Worm (Caenorhabditis elegans): Measurements from ENCODE around the gene wdr-5.2.

The wdr-5.2 gene

DNA sequence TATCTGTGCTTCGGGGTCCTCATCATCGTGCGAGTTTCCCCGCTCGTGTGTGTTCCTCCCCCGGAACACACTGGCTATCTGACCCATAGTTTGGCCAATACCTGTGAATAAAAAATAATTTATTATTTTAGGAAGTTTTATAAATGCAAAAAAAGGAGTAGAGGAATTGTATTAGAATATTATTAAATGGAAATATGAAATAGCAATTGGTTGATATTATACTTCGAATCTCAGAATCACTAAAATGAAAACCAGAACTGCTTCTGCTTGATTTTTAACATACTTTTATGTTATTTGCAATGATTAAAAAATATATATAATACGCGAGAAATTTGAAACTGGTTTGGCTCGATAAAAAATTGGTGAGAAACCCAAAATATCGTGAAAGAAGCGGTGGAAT, 38.3 kb upstream of the wdr-5.2 start, which contains the start of gene mgrn-1:
Gene mgrn-1, minus strand, starts transcription at position 101 of the 400 bp plus-strand sequence.
- no peak for TF ChIP-seq attf-5 (GFP tag; optimal IDR thresholded peaks at IDR 0.05)
- no peak for TF ChIP-seq dpl-1 (GFP tag; optimal IDR thresholded peaks at IDR 0.05)
- TF ChIP-seq zim-3 (tag; optimal IDR thresholded peaks at IDR 0.05): no peak
- TF ChIP-seq nhr-179 (tag; optimal IDR thresholded peaks at IDR 0.05): no peak
- TF ChIP-seq rcor-1 (GFP tag; IDR thresholded peaks at IDR 0.05): no peak
- TF ChIP-seq unc-62 (GFP tag; optimal IDR thresholded peaks at IDR 0.05): no peak
- TF ChIP-seq B0261.1 (tag; optimal IDR thresholded peaks at IDR 0.05): no peak
- no peak for TF ChIP-seq Y95B8A.8 (GFP tag; IDR thresholded peaks at IDR 0.05)
- no peak for TF ChIP-seq efl-1 (GFP tag; optimal IDR thresholded peaks at IDR 0.05)
- no peak for TF ChIP-seq T07F8.4 (tag; optimal IDR thresholded peaks at IDR 0.05)
- no peak for TF ChIP-seq nfya-1 (tag; optimal IDR thresholded peaks at IDR 0.05; ENCODE audit: borderline replicate concordance, insufficient read depth)
- TF ChIP-seq T26A5.8 (tag; optimal IDR thresholded peaks at IDR 0.05): no peak
- TF ChIP-seq C17E4.6 (GFP tag; IDR thresholded peaks at IDR 0.05): no peak
- TF ChIP-seq Y56A3A.18 (GFP tag; IDR thresholded peaks at IDR 0.05): no peak
- TF ChIP-seq madf-10 (tag; optimal IDR thresholded peaks at IDR 0.05): no peak
- TF ChIP-seq madf-8 (GFP tag; conservative IDR thresholded peaks at IDR 0.05): no peak
- TF ChIP-seq ZK185.1 (tag; optimal IDR thresholded peaks at IDR 0.05; ENCODE audit: poor library complexity, severe bottlenecking): no peak
- TF ChIP-seq nfya-2 (GFP tag; IDR thresholded peaks at IDR 0.05): no peak
- no peak for TF ChIP-seq akir-1 (GFP tag; optimal IDR thresholded peaks at IDR 0.05)
- TF ChIP-seq lir-1 (GFP tag; conservative IDR thresholded peaks at IDR 0.05): no peak

DNA sequence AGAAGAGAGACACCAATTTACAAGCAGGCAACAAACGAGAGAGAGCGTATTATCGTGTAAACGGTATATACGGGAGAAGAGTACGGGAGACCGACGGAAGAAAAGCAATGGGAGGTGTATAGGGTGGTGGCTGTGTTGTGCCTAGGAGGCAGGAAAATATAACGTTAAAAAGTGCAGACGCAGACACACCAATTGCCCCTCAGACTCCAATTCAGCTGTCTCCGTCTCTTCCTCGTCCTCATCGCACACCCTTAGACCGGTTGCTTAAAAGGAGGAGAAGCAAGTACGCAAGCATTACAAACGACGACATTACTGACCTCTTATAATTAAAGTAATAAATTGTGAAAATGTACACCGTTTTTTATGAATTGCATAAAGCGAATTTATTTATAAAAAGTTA, 37.5 kb upstream of the wdr-5.2 start:
- no peak for TF ChIP-seq lin-26 (GFP tag; IDR thresholded peaks at IDR 0.05)
- TF ChIP-seq lsy-27 (tag; optimal IDR thresholded peaks at IDR 0.05; ENCODE audit: borderline replicate concordance, insufficient read depth): no peak
- no peak for TF ChIP-seq ztf-26 (tag; optimal IDR thresholded peaks at IDR 0.05)
- no peak for TF ChIP-seq B0019.2 (GFP tag; conservative IDR thresholded peaks at IDR 0.05)
- no peak for TF ChIP-seq sdz-38 (tag; optimal IDR thresholded peaks at IDR 0.05)
- no peak for TF ChIP-seq hlh-12 (tag; optimal IDR thresholded peaks at IDR 0.05)
- TF ChIP-seq K12H6.12 (tag; optimal IDR thresholded peaks at IDR 0.05): no peak
- no peak for TF ChIP-seq F52B5.7 (tag; optimal IDR thresholded peaks at IDR 0.05)
- TF ChIP-seq Y56A3A.18 (GFP tag; IDR thresholded peaks at IDR 0.05): no peak
- TF ChIP-seq F23B12.7 (tag; optimal IDR thresholded peaks at IDR 0.05; ENCODE audit: insufficient read depth): peak; percentile 55
- TF ChIP-seq ztf-22 (GFP tag; optimal IDR thresholded peaks at IDR 0.05): no peak
- TF ChIP-seq hmg-20 (GFP tag; IDR thresholded peaks at IDR 0.05): no peak
- no peak for TF ChIP-seq hsf-1 (GFP tag; IDR thresholded peaks at IDR 0.05)
- no peak for TF ChIP-seq F22D6.2 (tag; optimal IDR thresholded peaks at IDR 0.05)
- TF ChIP-seq nhr-27 (tag; optimal IDR thresholded peaks at IDR 0.05): no peak
- TF ChIP-seq ztf-25 (GFP tag; IDR thresholded peaks at IDR 0.05): no peak
- peak; percentile 83 for TF ChIP-seq ceh-27 (GFP tag; optimal IDR thresholded peaks at IDR 0.05)
- TF ChIP-seq Y53G8AR.9 (GFP tag; conservative IDR thresholded peaks at IDR 0.05): no peak
- no peak for TF ChIP-seq let-526 (GFP tag; IDR thresholded peaks at IDR 0.05)
- TF ChIP-seq attf-3 (GFP tag; conservative IDR thresholded peaks at IDR 0.05): no peak
- no peak for TF ChIP-seq Y79H2A.3 (GFP tag; conservative IDR thresholded peaks at IDR 0.05)
- no peak for TF ChIP-seq F10E7.11 (tag; optimal IDR thresholded peaks at IDR 0.05)
- no peak for TF ChIP-seq dpl-1 (GFP tag; optimal IDR thresholded peaks at IDR 0.05)
- TF ChIP-seq attf-5 (GFP tag; optimal IDR thresholded peaks at IDR 0.05): peak; percentile 66
- no peak for TF ChIP-seq T26A5.8 (tag; optimal IDR thresholded peaks at IDR 0.05)
- no peak for TF ChIP-seq xnd-1 (tag; optimal IDR thresholded peaks at IDR 0.05)
- no peak for TF ChIP-seq tbp1 (GFP tag; optimal IDR thresholded peaks at IDR 0.05)
- TF ChIP-seq ceh-58 (GFP tag; IDR thresholded peaks at IDR 0.05): no peak
- TF ChIP-seq nhr-120 (GFP tag; IDR thresholded peaks at IDR 0.05): no peak
- TF ChIP-seq rcor-1 (GFP tag; IDR thresholded peaks at IDR 0.05): no peak
- no peak for TF ChIP-seq lir-1 (GFP tag; conservative IDR thresholded peaks at IDR 0.05)
- no peak for TF ChIP-seq unc-62 (GFP tag; optimal IDR thresholded peaks at IDR 0.05)
- no peak for TF ChIP-seq F33H1.4 (GFP tag; IDR thresholded peaks at IDR 0.05)
- TF ChIP-seq cebp-1 (GFP tag; IDR thresholded peaks at IDR 0.05): no peak
- TF ChIP-seq cebp-1 (tag; optimal IDR thresholded peaks at IDR 0.05): no peak
